Worm (Caenorhabditis elegans) whole organism, L4 larva: Measurements from ENCODE around the gene acr-8.

Source experiments
- F37D6.2 ChIP-seq: sonication (generic microtip); optimal IDR thresholded peaks from 2 replicates; lab custom pipeline; 2016; ENCODE audit warnings: mild to moderate bottlenecking, missing genetic modification characterization, missing compliant biosample characterization
- R02D3.7 ChIP-seq: fragments of 150-350 bp; sonication (generic microtip); optimal IDR thresholded peaks from 3 replicates; lab custom pipeline; 2014; ENCODE audit warnings: missing biosample characterization, missing genetic modification characterization
- Y75B8A.6 ChIP-seq: fragments of 200-800 bp; sonication (Bioruptor generic); IDR thresholded peaks from 2 replicates; pipeline ENCODE4 v1.3.6; 2022; ENCODE audit warnings: missing genetic modification reagents, missing genetic modification characterization, missing compliant biosample characterization
- aha-1 ChIP-seq: fragments of 150-350 bp; peaks from one replicate; lab custom pipeline; 2014; ENCODE audit warnings: missing biosample characterization, missing genetic modification characterization
- ama-1 ChIP-seq: fragments of 150-350 bp; optimal IDR thresholded peaks from 2 replicates; lab custom pipeline; 2014; ENCODE audit warnings: inconsistent platforms, mixed read lengths
- attf-4 ChIP-seq: sonication (generic microtip); optimal IDR thresholded peaks from 3 replicates; lab custom pipeline; 2017; ENCODE audit warnings: missing biosample characterization, missing genetic modification characterization
- ceh-62 ChIP-seq: sonication (generic microtip); optimal IDR thresholded peaks from 2 replicates; lab custom pipeline; 2017; ENCODE audit warnings: missing biosample characterization, missing genetic modification characterization
- ceh-82 ChIP-seq: sonication (generic microtip); optimal IDR thresholded peaks from 2 replicates; lab custom pipeline; 2017; ENCODE audit warnings: missing biosample characterization, missing genetic modification characterization
- ctbp-1 ChIP-seq: fragments of 200-800 bp; sonication (Bioruptor generic); IDR thresholded peaks from 2 replicates; pipeline ENCODE4 v1.3.6; 2022; ENCODE audit warnings: missing genetic modification reagents, missing genetic modification characterization, missing compliant biosample characterization
- daf-12 ChIP-seq: fragments of 150-350 bp; optimal IDR thresholded peaks from 2 replicates; lab custom pipeline; 2014; ENCODE audit warnings: missing biosample characterization, missing genetic modification reagents, missing genetic modification characterization
- daf-16 ChIP-seq, 3 experiments: sonication (generic microtip); optimal IDR thresholded peaks; 2 replicates each; lab custom pipeline; 2016 to 2017; ENCODE audit warnings: missing genetic modification characterization in 3 of 3, missing genetic modification reagents in 3 of 3, mild to moderate bottlenecking in 2 of 3, missing compliant biosample characterization in 2 of 3, missing biosample characterization in 1 of 3, moderate library complexity in 1 of 3
- dmd-6 ChIP-seq: fragments of 200-800 bp; sonication (Bioruptor generic); IDR thresholded peaks from 2 replicates; pipeline ENCODE4 v1.3.6; 2022; ENCODE audit warnings: missing genetic modification reagents, missing genetic modification characterization, missing compliant biosample characterization
- dmd-8 ChIP-seq: fragments of 200-800 bp; sonication (Bioruptor generic); IDR thresholded peaks from 2 replicates; pipeline ENCODE4 v1.3.6; 2022; ENCODE audit warnings: missing genetic modification characterization, missing compliant biosample characterization
- dpl-1 ChIP-seq: fragments of 150-350 bp; optimal IDR thresholded peaks from 2 replicates; lab custom pipeline; 2014; ENCODE audit warnings: missing biosample characterization, missing genetic modification reagents, missing genetic modification characterization
- duxl-1 ChIP-seq: sonication (generic microtip); optimal IDR thresholded peaks from 2 replicates; lab custom pipeline; 2016; ENCODE audit warnings: mild to moderate bottlenecking, missing genetic modification characterization, moderate library complexity, missing compliant biosample characterization; ENCODE audit not compliant: poor library complexity
- dve-1 ChIP-seq: sonication (generic microtip); optimal IDR thresholded peaks from 2 replicates; lab custom pipeline; 2017; ENCODE audit warnings: antibody characterized with exemption, mild to moderate bottlenecking, missing genetic modification characterization, missing compliant biosample characterization; ENCODE audit not compliant: insufficient read depth
- egl-43 ChIP-seq: fragments of 200-800 bp; sonication (Bioruptor generic); IDR thresholded peaks from 2 replicates; pipeline ENCODE4 v1.3.6; 2022; ENCODE audit warnings: missing genetic modification reagents, missing genetic modification characterization, missing compliant biosample characterization
- fkh-10 ChIP-seq: fragments of 150-350 bp; optimal IDR thresholded peaks from 2 replicates; lab custom pipeline; 2014; ENCODE audit warnings: missing biosample characterization, missing genetic modification reagents, missing genetic modification characterization
- hlh-11 ChIP-seq: fragments of 200-800 bp; sonication (Bioruptor generic); optimal IDR thresholded peaks from 2 replicates; lab custom pipeline; 2018; ENCODE audit warnings: mild to moderate bottlenecking, missing genetic modification characterization, missing compliant biosample characterization
- hlh-30 ChIP-seq: sonication (generic microtip); optimal IDR thresholded peaks from 2 replicates; lab custom pipeline; 2017; ENCODE audit warnings: antibody characterized with exemption, mild to moderate bottlenecking, missing genetic modification characterization, missing compliant biosample characterization; ENCODE audit not compliant: insufficient read depth
- hmg-1.1 ChIP-seq: fragments of 200-800 bp; sonication (Bioruptor generic); IDR thresholded peaks from 2 replicates; pipeline ENCODE4 v1.3.6; 2022; ENCODE audit warnings: missing genetic modification reagents, missing genetic modification characterization, missing compliant biosample characterization
- lin-15B ChIP-seq: fragments of 150-350 bp; sonication (generic microtip); optimal IDR thresholded peaks from 3 replicates; lab custom pipeline; 2014; ENCODE audit warnings: missing biosample characterization, missing genetic modification characterization
- lsy-2 ChIP-seq, 2 experiments: fragments of 150-350 bp in 1 of 2; sonication (generic microtip) in 1 of 2; optimal IDR thresholded peaks; 2 replicates each; lab custom pipeline; 2014 to 2017; ENCODE audit warnings: missing biosample characterization in 2 of 2, missing genetic modification characterization in 2 of 2
- madf-9 ChIP-seq: fragments of 200-800 bp; sonication (Bioruptor generic); conservative IDR thresholded peaks from 2 replicates; pipeline ENCODE4 v1.3.6; 2022; ENCODE audit warnings: missing genetic modification reagents, missing genetic modification characterization, missing compliant biosample characterization
- mdl-1 ChIP-seq, 2 experiments: fragments of 150-350 bp in 1 of 2; sonication (generic microtip) in 1 of 2; optimal IDR thresholded peaks; 2 replicates each; lab custom pipeline; 2014 to 2017; ENCODE audit warnings: missing biosample characterization in 2 of 2, missing genetic modification characterization in 2 of 2
- mdt-29 ChIP-seq: fragments of 200-800 bp; sonication (Bioruptor generic); IDR thresholded peaks from 2 replicates; pipeline ENCODE4 v1.3.6; 2022; ENCODE audit warnings: missing genetic modification reagents, missing genetic modification characterization, missing compliant biosample characterization
- mep-1 ChIP-seq: fragments of 150-350 bp; sonication (generic microtip); optimal IDR thresholded peaks from 3 replicates; lab custom pipeline; 2014; ENCODE audit warnings: missing biosample characterization, missing genetic modification characterization
- mxl-2 ChIP-seq: fragments of 200-800 bp; sonication (Bioruptor generic); conservative IDR thresholded peaks from 2 replicates; pipeline ENCODE4 v1.3.6; 2022; ENCODE audit warnings: missing genetic modification reagents, missing genetic modification characterization, missing compliant biosample characterization
- nhr-10 ChIP-seq: fragments of 150-350 bp; optimal IDR thresholded peaks from 2 replicates; lab custom pipeline; 2014; ENCODE audit warnings: missing biosample characterization, missing genetic modification characterization
- nhr-102 ChIP-seq: sonication (generic microtip); optimal IDR thresholded peaks from 2 replicates; lab custom pipeline; 2016; ENCODE audit warnings: mild to moderate bottlenecking, missing genetic modification characterization, moderate library complexity, missing compliant biosample characterization
- nhr-11 ChIP-seq: fragments of 150-350 bp; optimal IDR thresholded peaks from 2 replicates; lab custom pipeline; 2014; ENCODE audit warnings: missing biosample characterization, missing genetic modification characterization
- nhr-25 ChIP-seq: sonication (generic microtip); optimal IDR thresholded peaks from 2 replicates; lab custom pipeline; 2017; ENCODE audit warnings: missing genetic modification characterization, mild to moderate bottlenecking, missing compliant biosample characterization, antibody characterized with exemption, moderate library complexity, borderline replicate concordance; ENCODE audit not compliant: insufficient read depth
- nhr-28 ChIP-seq: fragments of 150-350 bp; optimal IDR thresholded peaks from 2 replicates; lab custom pipeline; 2014; ENCODE audit warnings: missing biosample characterization, missing genetic modification characterization
- nhr-41 ChIP-seq: fragments of 200-800 bp; sonication (Bioruptor generic); IDR thresholded peaks from 2 replicates; pipeline ENCODE4 v1.3.6; 2022; ENCODE audit warnings: missing genetic modification reagents, missing genetic modification characterization, missing compliant biosample characterization
- nhr-48 ChIP-seq: sonication (generic microtip); optimal IDR thresholded peaks from 2 replicates; lab custom pipeline; 2016; ENCODE audit warnings: mild to moderate bottlenecking, missing genetic modification characterization, missing compliant biosample characterization
- pqm-1 ChIP-seq: sonication (generic microtip); optimal IDR thresholded peaks from 2 replicates; lab custom pipeline; 2017; ENCODE audit warnings: missing biosample characterization, missing genetic modification characterization
- tag-97 ChIP-seq: fragments of 200-800 bp; sonication (Bioruptor generic); IDR thresholded peaks from 2 replicates; pipeline ENCODE4 v1.3.6; 2022; ENCODE audit warnings: missing genetic modification characterization, missing compliant biosample characterization
- unc-130 ChIP-seq: sonication (generic microtip); optimal IDR thresholded peaks from 2 replicates; lab custom pipeline; 2016; ENCODE audit warnings: missing genetic modification reagents, missing genetic modification characterization, missing compliant biosample characterization
- unc-39 ChIP-seq: sonication (generic microtip); optimal IDR thresholded peaks from 2 replicates; lab custom pipeline; 2017; ENCODE audit warnings: missing biosample characterization, missing genetic modification characterization
- unc-62 ChIP-seq, 3 experiments: fragments of 150-350 bp in 1 of 3; sonication (generic microtip); optimal IDR thresholded peaks in 2 of 3; peaks in 1 of 3; 1 replicate in 1 of 3; 2 replicates in 2 of 3; lab custom pipeline; 2014 to 2017; ENCODE audit warnings: missing biosample characterization in 3 of 3, missing genetic modification characterization in 3 of 3, missing genetic modification reagents in 3 of 3, missing genotype in 1 of 3
- vab-7 ChIP-seq: fragments of 200-800 bp; sonication (Bioruptor generic); IDR thresholded peaks from 2 replicates; pipeline ENCODE4 v1.3.6; 2022; ENCODE audit warnings: missing genetic modification reagents, missing genetic modification characterization, missing compliant biosample characterization
- zag-1 ChIP-seq: fragments of 150-350 bp; optimal IDR thresholded peaks from 2 replicates; lab custom pipeline; 2014; ENCODE audit warnings: missing biosample characterization, missing genetic modification characterization
- zfp-2 ChIP-seq: sonication (generic microtip); optimal IDR thresholded peaks from 2 replicates; lab custom pipeline; 2016; ENCODE audit warnings: mild to moderate bottlenecking, missing genetic modification characterization, missing compliant biosample characterization
- zfp-3 ChIP-seq: fragments of 200-800 bp; sonication (Bioruptor generic); conservative IDR thresholded peaks from 2 replicates; pipeline ENCODE4 v1.3.6; 2022; ENCODE audit warnings: missing genetic modification reagents, missing genetic modification characterization, missing compliant biosample characterization
- zip-2 ChIP-seq: fragments of 150-350 bp; optimal IDR thresholded peaks from 2 replicates; lab custom pipeline; 2014; ENCODE audit warnings: missing biosample characterization, missing genetic modification characterization

acr-8 gene

DNA sequence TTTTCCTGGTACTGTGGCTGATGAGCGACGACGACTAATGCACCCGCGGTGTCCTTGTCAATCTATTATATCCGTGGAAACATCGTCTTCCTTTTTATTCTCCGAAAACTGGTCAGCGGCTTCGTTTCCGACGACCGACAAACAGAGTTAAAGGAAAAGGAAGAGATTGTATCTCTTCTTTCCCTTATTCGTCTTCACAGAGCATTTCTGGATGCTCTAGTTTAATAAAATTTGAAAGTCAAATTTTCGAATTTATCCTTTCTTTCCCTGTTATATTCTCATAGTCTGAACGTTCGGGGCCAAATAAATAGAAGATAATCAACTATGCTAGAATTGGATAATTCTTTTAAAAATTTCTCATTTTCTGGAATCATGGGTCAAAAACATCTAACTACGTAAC, 19.7 kb upstream of the acr-8 start:
- TF ChIP-seq tag-97 (GFP tag; lab: Robert Waterston, UW) = no peak
- TF ChIP-seq aha-1 (tag; lab: Kevin White, UChicago) = peak; percentile 82

ce11 chrX:10393362-10393761, 19.2 kb upstream of the acr-8 start:
- TF ChIP-seq hmg-1.1 (GFP tag; lab: Robert Waterston, UW) (0 out of 2 replicates have a peak, but pooled peaks have one; percentile 17), unc-62 (GFP tag; optimal IDR thresholded peaks at IDR 0.05 in 1 of 2; lab: Kevin White, UChicago) (peak in 1 of 2 experiments; percentile 89), unc-62 (tag; optimal IDR thresholded peaks at IDR 0.05; lab: Kevin White, UChicago) (no peak), pqm-1 (tag; lab: Kevin White, UChicago) (no peak)

DNA sequence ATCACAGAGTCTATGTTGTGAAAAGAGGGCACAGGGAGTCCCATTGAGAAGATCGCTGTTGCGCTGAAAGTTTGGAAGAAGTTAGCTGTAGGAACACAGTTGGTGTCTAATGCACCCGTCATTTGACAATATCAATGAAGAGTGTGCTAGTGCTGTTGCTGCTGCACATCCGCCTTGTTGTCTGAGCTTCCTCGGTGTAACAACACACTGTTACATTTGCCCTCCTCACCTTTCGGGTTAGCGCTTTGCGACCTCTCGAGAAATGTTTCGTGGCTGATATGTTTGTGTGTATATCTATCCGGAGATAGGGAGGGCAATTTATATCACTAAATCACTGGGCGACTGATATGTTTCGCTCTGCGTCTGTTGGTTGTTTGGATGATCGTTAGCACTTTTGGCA, 18.3 kb upstream of the acr-8 start:
- TF ChIP-seq hlh-11 (tag; lab: Kevin White, UChicago) = peak; percentile 72
- no peak for TF ChIP-seq nhr-25 (tag; lab: Kevin White, UChicago)
- peak; percentile 65 for TF ChIP-seq nhr-11 (tag; lab: Kevin White, UChicago)
- TF ChIP-seq F37D6.2 (tag; lab: Kevin White, UChicago) = no peak
- TF ChIP-seq ceh-82 (tag; lab: Kevin White, UChicago) = no peak
- TF ChIP-seq lsy-2 (tag; optimal IDR thresholded peaks at IDR 0.05; lab: Kevin White, UChicago) = peak in 1 of 2 experiments; percentile 3
- no peak for TF ChIP-seq nhr-10 (tag; lab: Kevin White, UChicago)
- no peak for TF ChIP-seq attf-4 (tag; lab: Kevin White, UChicago)
- TF ChIP-seq zfp-2 (tag; lab: Kevin White, UChicago) = no peak
- no peak for TF ChIP-seq lin-15B (tag; lab: Kevin White, UChicago)
- no peak for TF ChIP-seq mdl-1 (tag; optimal IDR thresholded peaks at IDR 0.05; lab: Kevin White, UChicago)
- no peak for TF ChIP-seq duxl-1 (tag; lab: Kevin White, UChicago)
- TF ChIP-seq Y75B8A.6 (GFP tag; lab: Robert Waterston, UW) = no peak
- TF ChIP-seq nhr-28 (tag; lab: Kevin White, UChicago) = peak; percentile 41
- no peak for TF ChIP-seq ceh-62
- TF ChIP-seq zfp-3 = no peak
- TF ChIP-seq zip-2 (tag; lab: Kevin White, UChicago) = no peak
- TF ChIP-seq mxl-2 (GFP tag; lab: Robert Waterston, UW) = no peak
- TF ChIP-seq hlh-30 = peak; percentile 12
- TF ChIP-seq mdt-29 (GFP tag; lab: Robert Waterston, UW) = no peak
- TF ChIP-seq R02D3.7 (tag; lab: Kevin White, UChicago) = no peak
- peak; percentile 48 for TF ChIP-seq dmd-6 (GFP tag; lab: Robert Waterston, UW)
- TF ChIP-seq daf-16 (GFP tag; optimal IDR thresholded peaks at IDR 0.05; lab: Kevin White, UChicago) = peak in 1 of 2 experiments; percentile 93
- TF ChIP-seq daf-16 (tag; optimal IDR thresholded peaks at IDR 0.05; lab: Kevin White, UChicago) = peak; percentile 4
- no peak for TF ChIP-seq nhr-102 (tag; lab: Kevin White, UChicago)
- no peak for TF ChIP-seq dve-1 (tag; lab: Kevin White, UChicago)
- 0 out of 2 replicates have a peak, but pooled peaks have one; percentile 40 for TF ChIP-seq hmg-1.1 (GFP tag; lab: Robert Waterston, UW)
- TF ChIP-seq zag-1 (tag; lab: Kevin White, UChicago) = no peak
- TF ChIP-seq unc-39 = no peak
- TF ChIP-seq dpl-1 (GFP tag; lab: Kevin White, UChicago) = no peak
- TF ChIP-seq dmd-8 (GFP tag; lab: Robert Waterston, UW) = no peak
- TF ChIP-seq egl-43 (GFP tag; lab: Robert Waterston, UW) = no peak
- no peak for TF ChIP-seq unc-62 (GFP tag; optimal IDR thresholded peaks at IDR 0.05 in 1 of 2; lab: Kevin White, UChicago)
- TF ChIP-seq unc-62 (tag; optimal IDR thresholded peaks at IDR 0.05; lab: Kevin White, UChicago) = no peak
- no peak for TF ChIP-seq daf-12 (tag; lab: Kevin White, UChicago)
- no peak for TF ChIP-seq mep-1 (tag; lab: Kevin White, UChicago)
- peak; percentile 20 for TF ChIP-seq nhr-48 (tag; lab: Kevin White, UChicago)
- TF ChIP-seq nhr-41 (GFP tag; lab: Robert Waterston, UW) = peak; percentile 12; the same call in 1 of the 2 replicates
- no peak for TF ChIP-seq vab-7 (GFP tag; lab: Robert Waterston, UW)
- no peak for TF ChIP-seq fkh-10
- TF ChIP-seq madf-9 (GFP tag; lab: Robert Waterston, UW) = no peak
- TF ChIP-seq ama-1 (lab: Kevin White, UChicago) = no peak
- no peak for TF ChIP-seq unc-130 (GFP tag; lab: Kevin White, UChicago)
- no peak for TF ChIP-seq aha-1 (tag; lab: Kevin White, UChicago)
- no peak for TF ChIP-seq ctbp-1 (GFP tag; lab: Robert Waterston, UW)
